Fruit fly (Drosophila melanogaster) whole organism, embryonic: ENCODE data around the gene CG42671.

Experiments
- Ada2b ChIP-seq: fragments of 200-800 bp; sonication (Bioruptor generic); IDR thresholded peaks from 2 replicates; pipeline ENCODE4 v1.3.6; 2022; ENCODE audit warnings: missing biosample characterization, missing genetic modification characterization
- Atf3 ChIP-seq: fragments of 200-800 bp; sonication (Bioruptor generic); optimal IDR thresholded peaks from 3 replicates; lab custom pipeline; 2016; ENCODE audit warnings: missing biosample characterization, missing genetic modification characterization
- CG1024 ChIP-seq: fragments of 200-800 bp; sonication (Bioruptor generic); IDR thresholded peaks from 2 replicates; pipeline ENCODE4 v1.3.6; 2022; ENCODE audit warnings: missing biosample characterization, missing genetic modification characterization
- CG10274 ChIP-seq: fragments of 200-800 bp; sonication (Bioruptor generic); optimal IDR thresholded peaks from 3 replicates; lab custom pipeline; 2017; ENCODE audit warnings: missing biosample characterization, mild to moderate bottlenecking, missing genetic modification characterization
- CG10366 ChIP-seq: fragments of 200-800 bp; sonication (Bioruptor generic); IDR thresholded peaks from 2 replicates; pipeline ENCODE4 v1.3.6; 2022; ENCODE audit warnings: missing biosample characterization, missing genetic modification characterization
- CG10959 ChIP-seq: fragments of 200-800 bp; sonication (Bioruptor generic); IDR thresholded peaks from 2 replicates; pipeline ENCODE4 v1.3.6; 2022; ENCODE audit warnings: missing biosample characterization, missing genetic modification characterization
- CG12155 ChIP-seq: fragments of 200-800 bp; sonication (Bioruptor generic); optimal IDR thresholded peaks from 3 replicates; lab custom pipeline; 2016; ENCODE audit warnings: missing biosample characterization, missing genetic modification characterization
- CG12299 ChIP-seq: fragments of 200-800 bp; sonication (Bioruptor generic); optimal IDR thresholded peaks from 2 replicates; lab custom pipeline; 2018; ENCODE audit warnings: missing biosample characterization, mild to moderate bottlenecking, missing genetic modification characterization
- CG13624 ChIP-seq: fragments of 200-800 bp; sonication (Bioruptor generic); optimal IDR thresholded peaks from 2 replicates; lab custom pipeline; 2016; ENCODE audit warnings: missing biosample characterization, missing genetic modification characterization
- CG15601 ChIP-seq: fragments of 200-800 bp; sonication (Bioruptor generic); optimal IDR thresholded peaks from 3 replicates; lab custom pipeline; 2019; ENCODE audit warnings: missing biosample characterization, mild to moderate bottlenecking, missing genetic modification characterization, moderate library complexity
- CG17361 ChIP-seq: fragments of 200-800 bp; sonication (Bioruptor generic); IDR thresholded peaks from 3 replicates; pipeline ENCODE4 v1.3.6; 2022; ENCODE audit warnings: missing biosample characterization, missing genetic modification characterization
- CG18476 ChIP-seq: fragments of 200-800 bp; sonication (Bioruptor generic); optimal IDR thresholded peaks from 2 replicates; lab custom pipeline; 2016; ENCODE audit warnings: missing biosample characterization, mild to moderate bottlenecking, missing genetic modification characterization
- CG2678 ChIP-seq: fragments of 200-800 bp; sonication (Bioruptor generic); optimal IDR thresholded peaks from 3 replicates; lab custom pipeline; 2019; ENCODE audit warnings: missing biosample characterization, mild to moderate bottlenecking, missing genetic modification characterization, moderate library complexity
- CG30403 ChIP-seq: fragments of 200-800 bp; sonication (Bioruptor generic); optimal IDR thresholded peaks from 3 replicates; lab custom pipeline; 2016; ENCODE audit warnings: missing biosample characterization, missing genetic modification characterization
- CG32532 ChIP-seq: fragments of 200-800 bp; sonication (Bioruptor generic); IDR thresholded peaks from 2 replicates; pipeline ENCODE4 v1.3.6; 2022; ENCODE audit warnings: missing biosample characterization, missing genetic modification characterization
- CG3838 ChIP-seq: fragments of 200-800 bp; sonication (Bioruptor generic); optimal IDR thresholded peaks from 3 replicates; lab custom pipeline; 2016; ENCODE audit warnings: missing biosample characterization, missing genetic modification characterization
- CG4707 ChIP-seq: fragments of 200-800 bp; sonication (Bioruptor generic); optimal IDR thresholded peaks from 2 replicates; lab custom pipeline; 2018; ENCODE audit warnings: missing biosample characterization, mild to moderate bottlenecking, missing genetic modification characterization, moderate library complexity
- CG4854 ChIP-seq: fragments of 200-800 bp; sonication (Bioruptor generic); optimal IDR thresholded peaks from 2 replicates; lab custom pipeline; 2016; ENCODE audit warnings: missing biosample characterization, missing genetic modification characterization, inconsistent platforms
- CG5953 ChIP-seq: fragments of 200-800 bp; sonication (Bioruptor generic); IDR thresholded peaks from 2 replicates; pipeline ENCODE4 v1.3.6; 2022; ENCODE audit warnings: missing biosample characterization, missing genetic modification characterization
- CG7357 ChIP-seq: fragments of 200-800 bp; sonication (Bioruptor generic); IDR thresholded peaks from 3 replicates; pipeline ENCODE4 v1.3.6; 2022; ENCODE audit warnings: missing biosample characterization, missing genetic modification characterization
- CG8924 ChIP-seq: fragments of 200-800 bp; optimal IDR thresholded peaks from 3 replicates; lab custom pipeline; 2019; ENCODE audit warnings: missing biosample characterization, mild to moderate bottlenecking, missing genetic modification characterization, moderate library complexity
- Dbx ChIP-seq: fragments of 200-800 bp; sonication (Bioruptor generic); IDR thresholded peaks from 3 replicates; pipeline ENCODE4 v1.3.6; 2022; ENCODE audit warnings: missing biosample characterization, missing genetic modification characterization
- Dip2 ChIP-seq: fragments of 200-800 bp; sonication (Bioruptor generic); IDR thresholded peaks from 2 replicates; pipeline ENCODE4 v1.3.6; 2022; ENCODE audit warnings: missing biosample characterization, missing genetic modification characterization
- Dip3 ChIP-seq: fragments of 200-800 bp; sonication (Bioruptor generic); optimal IDR thresholded peaks from 3 replicates; lab custom pipeline; 2016; ENCODE audit warnings: missing biosample characterization, missing genetic modification characterization
- Ets65A ChIP-seq: fragments of 200-800 bp; sonication (Bioruptor generic); peaks from one replicate; lab custom pipeline; 2016; ENCODE audit warnings: missing biosample characterization, missing genetic modification characterization
- Fer1 ChIP-seq: fragments of 200-800 bp; sonication (Bioruptor generic); optimal IDR thresholded peaks from 2 replicates; lab custom pipeline; 2017; ENCODE audit warnings: missing biosample characterization, mild to moderate bottlenecking, missing genetic modification characterization
- GATAe ChIP-seq: fragments of 200-800 bp; sonication (Bioruptor generic); conservative IDR thresholded peaks from 2 replicates; pipeline ENCODE4 v1.3.6; 2022; ENCODE audit warnings: missing biosample characterization, missing genetic modification characterization
- HHEX ChIP-seq: fragments of 200-800 bp; sonication (Bioruptor generic); optimal IDR thresholded peaks from 3 replicates; lab custom pipeline; 2017; ENCODE audit warnings: missing biosample characterization, mild to moderate bottlenecking, missing genetic modification characterization, missing genetic modification reagents
- HmgZ ChIP-seq: fragments of 200-800 bp; sonication (Bioruptor generic); optimal IDR thresholded peaks from 2 replicates; lab custom pipeline; 2018; ENCODE audit warnings: missing biosample characterization, mild to moderate bottlenecking, missing genetic modification characterization
- Spps ChIP-seq: fragments of 200-800 bp; sonication (Bioruptor generic); optimal IDR thresholded peaks from 2 replicates; lab custom pipeline; 2018; ENCODE audit warnings: missing biosample characterization, mild to moderate bottlenecking, missing genetic modification characterization
- Xbp1 ChIP-seq: fragments of 200-800 bp; sonication (Bioruptor generic); optimal IDR thresholded peaks from 3 replicates; lab custom pipeline; 2016; ENCODE audit warnings: missing biosample characterization, mild to moderate bottlenecking, missing genetic modification characterization
- az2 ChIP-seq: fragments of 200-800 bp; sonication (Bioruptor generic); optimal IDR thresholded peaks from 3 replicates; lab custom pipeline; 2016; ENCODE audit warnings: missing biosample characterization, missing genetic modification characterization
- chif ChIP-seq, 2 experiments: fragments of 200-800 bp; sonication (Bioruptor generic); optimal IDR thresholded peaks; 3 replicates each; lab custom pipeline; 2016; ENCODE audit warnings: missing biosample characterization in 2 of 2, missing genetic modification characterization in 2 of 2
- dan ChIP-seq: fragments of 200-800 bp; sonication (Bioruptor generic); IDR thresholded peaks from 2 replicates; pipeline ENCODE4 v1.3.6; 2022; ENCODE audit warnings: missing biosample characterization, missing genetic modification characterization
- gsb-n ChIP-seq: fragments of 200-800 bp; sonication (Bioruptor generic); optimal IDR thresholded peaks from 3 replicates; lab custom pipeline; 2018; ENCODE audit warnings: missing biosample characterization, mild to moderate bottlenecking, missing genetic modification characterization
- hb ChIP-seq: fragments of 200-800 bp; sonication (Bioruptor generic); IDR thresholded peaks from 3 replicates; pipeline ENCODE4 v1.3.6; 2022; ENCODE audit warnings: missing biosample characterization, missing genetic modification characterization; ENCODE audit not compliant: partially characterized antibody
- hbn ChIP-seq: fragments of 200-800 bp; sonication (Bioruptor generic); IDR thresholded peaks from 2 replicates; pipeline ENCODE4 v1.3.6; 2022; ENCODE audit warnings: missing biosample characterization, missing genetic modification characterization; ENCODE audit not compliant: partially characterized antibody
- ind ChIP-seq: fragments of 200-800 bp; sonication (Bioruptor generic); optimal IDR thresholded peaks from 3 replicates; lab custom pipeline; 2016; ENCODE audit warnings: missing biosample characterization, missing genetic modification characterization
- insv ChIP-seq, 2 experiments: fragments of 200-800 bp; sonication (Bioruptor generic); optimal IDR thresholded peaks; 3 replicates each; lab custom pipeline; 2016 to 2018; ENCODE audit warnings: missing biosample characterization in 2 of 2, missing genetic modification characterization in 2 of 2
- ken ChIP-seq: fragments of 200-800 bp; sonication (Bioruptor generic); IDR thresholded peaks from 3 replicates; pipeline ENCODE4 v1.3.6; 2022; ENCODE audit warnings: missing biosample characterization, missing genetic modification characterization
- lola ChIP-seq, 3 experiments: fragments of >200 bp in 2 of 3; fragments of 200-800 bp in 1 of 3; sonication (Bioruptor generic) in 1 of 3; optimal IDR thresholded peaks; 2 replicates each; lab custom pipeline; 2017 to 2019; ENCODE audit warnings: missing biosample characterization in 3 of 3, missing genetic modification characterization in 3 of 3, mild to moderate bottlenecking in 1 of 3, moderate library complexity in 1 of 3
- pb ChIP-seq: fragments of 200-800 bp; sonication (Bioruptor generic); optimal IDR thresholded peaks from 3 replicates; lab custom pipeline; 2016; ENCODE audit warnings: missing biosample characterization, missing genetic modification characterization
- ranshi ChIP-seq: fragments of 200-800 bp; sonication (Bioruptor generic); IDR thresholded peaks from 2 replicates; pipeline ENCODE4 v1.3.6; 2022; ENCODE audit warnings: missing biosample characterization, missing genetic modification characterization
- sisA ChIP-seq: fragments of 200-800 bp; sonication (Bioruptor generic); IDR thresholded peaks from 2 replicates; pipeline ENCODE4 v1.3.6; 2022; ENCODE audit warnings: missing biosample characterization, missing genetic modification characterization
- sob ChIP-seq: fragments of 200-800 bp; sonication (Bioruptor generic); IDR thresholded peaks from 2 replicates; pipeline ENCODE4 v1.3.6; 2022; ENCODE audit warnings: missing biosample characterization, missing genetic modification characterization
- ssp ChIP-seq: fragments of 200-800 bp; sonication (Bioruptor generic); IDR thresholded peaks from 2 replicates; pipeline ENCODE4 v1.3.6; 2022; ENCODE audit warnings: missing biosample characterization, missing genetic modification characterization
- trem ChIP-seq: fragments of 200-800 bp; optimal IDR thresholded peaks from 3 replicates; lab custom pipeline; 2019; ENCODE audit warnings: missing biosample characterization, mild to moderate bottlenecking, missing genetic modification characterization, moderate library complexity
- tup ChIP-seq: fragments of 200-800 bp; sonication (Bioruptor generic); optimal IDR thresholded peaks from 2 replicates; lab custom pipeline; 2016; ENCODE audit warnings: missing biosample characterization, mild to moderate bottlenecking, missing genetic modification characterization, moderate library complexity
- zf30C ChIP-seq: fragments of 200-800 bp; sonication (Bioruptor generic); optimal IDR thresholded peaks from 3 replicates; lab custom pipeline; 2018; ENCODE audit warnings: missing biosample characterization, mild to moderate bottlenecking, missing genetic modification characterization

CG42671 gene

DNA sequence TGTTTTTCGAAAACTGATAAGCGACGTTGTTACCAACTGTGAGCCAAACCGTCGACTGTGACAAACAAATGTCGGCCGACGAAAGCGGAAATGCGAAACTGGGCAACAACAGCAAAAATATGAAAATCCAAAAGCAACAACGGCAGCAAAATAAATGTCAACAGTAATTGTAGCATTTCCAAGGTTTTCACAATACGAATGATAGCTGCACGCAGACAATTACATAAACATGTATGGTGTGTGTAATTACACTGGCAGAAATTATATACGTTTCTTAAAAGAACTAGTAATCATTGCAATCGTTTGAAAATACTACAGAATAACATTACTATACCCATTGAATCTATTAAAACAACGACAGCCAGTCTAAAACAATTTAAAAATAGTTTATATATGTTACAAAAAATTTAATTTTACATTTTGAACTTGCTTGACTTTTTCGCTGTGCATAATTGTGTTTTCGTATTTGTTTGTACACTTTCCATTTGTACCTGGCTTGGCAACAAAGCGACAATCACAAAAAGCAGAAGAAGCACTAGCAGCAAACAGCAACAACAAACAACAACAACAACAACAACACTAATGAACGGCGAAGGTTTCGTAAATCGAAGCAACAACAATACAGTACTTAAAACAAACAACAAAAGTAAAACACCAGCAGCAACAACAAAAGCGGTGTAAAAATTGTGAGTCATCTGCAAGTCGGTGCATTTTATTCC, 46.6 kb downstream of the CG42671 start (continued):
- TF ChIP-seq hb = no peak
- TF ChIP-seq CG12155 (GFP tag; lab: Kevin White, UChicago) = peak; percentile 37
- peak; percentile 70 for TF ChIP-seq CG32532
- TF ChIP-seq GATAe (GFP tag; lab: Robert Waterston, UW) = 0 out of 2 replicates have a peak, but pooled peaks have one; percentile 24
- TF ChIP-seq sob (GFP tag; lab: Robert Waterston, UW) = peak; percentile 72
- peak in 1 of 2 experiments; percentile 16 for TF ChIP-seq insv (GFP tag; optimal IDR thresholded peaks at IDR 0.05; lab: Kevin White, UChicago)
- TF ChIP-seq ssp (GFP tag; lab: Robert Waterston, UW) = peak; percentile 6; the same call in 1 of the 2 replicates
- peak; percentile 34; the same call in 1 of the 3 replicates for TF ChIP-seq Dbx
- peak; percentile 54; the same call in 1 of the 3 replicates for TF ChIP-seq ken (GFP tag; lab: Robert Waterston, UW)
- TF ChIP-seq CG13624 = no peak
- TF ChIP-seq ranshi (GFP tag; lab: Robert Waterston, UW) = peak; percentile 62; the same call in 1 of the 2 replicates
- no peak for TF ChIP-seq CG15601 (tag; lab: Kevin White, UChicago)
- no peak for TF ChIP-seq CG4854 (GFP tag; lab: Kevin White, UChicago)
- peak; percentile 68 for TF ChIP-seq CG7357 (GFP tag; lab: Robert Waterston, UW)
- peak; percentile 13 for TF ChIP-seq HHEX (GFP tag; lab: Kevin White, UChicago)
- peak; percentile 62 for TF ChIP-seq CG18476
- peak; percentile 72 for TF ChIP-seq CG10366 (GFP tag; lab: Robert Waterston, UW)
- peak; percentile 75 for TF ChIP-seq CG10959 (GFP tag; lab: Robert Waterston, UW)
- TF ChIP-seq Ada2b (GFP tag; lab: Robert Waterston, UW) = peak; percentile 82
- TF ChIP-seq CG10274 (GFP tag; lab: Kevin White, UChicago) = no peak
- peak; percentile 34 to 39 for TF ChIP-seq chif (GFP tag; optimal IDR thresholded peaks at IDR 0.05; lab: Kevin White, UChicago)
- TF ChIP-seq lola (GFP tag; optimal IDR thresholded peaks at IDR 0.05; lab: Kevin White, UChicago) = no peak
- TF ChIP-seq dan (GFP tag; lab: Robert Waterston, UW) = no peak
- peak; percentile 36 for TF ChIP-seq Dip3 (GFP tag; lab: Kevin White, UChicago)
- peak; percentile 59 for TF ChIP-seq trem (tag; lab: Kevin White, UChicago)
- TF ChIP-seq pb (GFP tag; lab: Kevin White, UChicago) = no peak
- peak; percentile 56 for TF ChIP-seq CG2678
- TF ChIP-seq CG5953 (GFP tag; lab: Robert Waterston, UW) = peak; percentile 64
- peak; percentile 91 for TF ChIP-seq Ets65A (GFP tag; lab: Kevin White, UChicago)
- peak; percentile 19 for TF ChIP-seq CG8924 (tag; lab: Kevin White, UChicago)
- peak; percentile 63 for TF ChIP-seq CG12299
- no peak for TF ChIP-seq ind (GFP tag; lab: Kevin White, UChicago)
- peak; percentile 19 for TF ChIP-seq HmgZ (tag; lab: Kevin White, UChicago)
- no peak for TF ChIP-seq Fer1 (GFP tag; lab: Kevin White, UChicago)
- peak; percentile 29 for TF ChIP-seq tup (GFP tag; lab: Kevin White, UChicago)
- peak; percentile 50 for TF ChIP-seq gsb-n
- TF ChIP-seq az2 = peak; percentile 58
- TF ChIP-seq CG3838 (GFP tag; lab: Kevin White, UChicago) = peak; percentile 52
- TF ChIP-seq Xbp1 = peak; percentile 72
- peak; percentile 8 for TF ChIP-seq CG30403 (GFP tag; lab: Kevin White, UChicago)
- peak; percentile 94 for TF ChIP-seq zf30C (GFP tag; lab: Kevin White, UChicago)
- no peak; the same call in 1 of the 2 replicates for TF ChIP-seq Dip2 (GFP tag; lab: Robert Waterston, UW)
- 0 out of 2 replicates have a peak, but pooled peaks have one; percentile 36 for TF ChIP-seq CG1024 (GFP tag; lab: Robert Waterston, UW)
- no peak for TF ChIP-seq CG17361 (GFP tag; lab: Robert Waterston, UW)
- no peak for TF ChIP-seq hbn (GFP tag; lab: Robert Waterston, UW)
- TF ChIP-seq Atf3 (GFP tag; lab: Kevin White, UChicago) = no peak
- TF ChIP-seq CG4707 (GFP tag; lab: Kevin White, UChicago) = no peak
- peak; percentile 53 for TF ChIP-seq Spps
- TF ChIP-seq sisA (GFP tag; lab: Robert Waterston, UW) = peak; percentile 66
